Fruit fly (Drosophila melanogaster): ENCODE results near the gene CAH8.

The CAH8 gene

DNA sequence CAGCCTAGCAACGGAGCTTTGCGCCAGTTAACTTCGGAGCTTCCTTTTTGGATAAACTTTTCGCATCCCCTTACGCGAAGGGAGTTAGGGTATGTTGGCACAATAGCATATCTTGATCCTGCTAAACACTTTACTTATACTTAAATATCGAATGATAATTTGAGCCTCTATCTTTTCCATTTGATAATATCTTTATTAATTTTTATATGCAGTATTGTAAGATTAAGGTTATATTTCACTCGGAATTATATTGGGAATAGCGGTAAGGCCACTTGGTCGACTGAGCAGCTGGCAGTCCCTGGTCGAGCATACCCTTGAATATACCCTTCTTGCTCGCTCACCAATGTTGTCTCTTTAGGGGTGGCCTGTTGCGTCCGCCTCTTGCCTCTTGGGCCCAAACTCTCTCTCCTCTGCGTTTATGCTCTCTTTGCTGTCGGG, 20.7 kb downstream of the CAH8 start (continued):
- peak; percentile 81; the same call in 1 of the 2 replicates for TF ChIP-seq ranshi (GFP tag; IDR thresholded peaks at IDR 0.05)
- TF ChIP-seq CG12659 (GFP tag; optimal IDR thresholded peaks at IDR 0.05), result peak; percentile 59
- peak; percentile 4 for TF ChIP-seq yki (optimal IDR thresholded peaks at IDR 0.05)
- no peak for TF ChIP-seq CG7928 (GFP tag; optimal IDR thresholded peaks at IDR 0.05)
- TF ChIP-seq vvl (GFP tag; IDR thresholded peaks at IDR 0.05), result peak; percentile 72
- TF ChIP-seq CG10654 (GFP tag; optimal IDR thresholded peaks at IDR 0.05), result peak; percentile 42
- peak; percentile 59 for TF ChIP-seq CG4424 (GFP tag; optimal IDR thresholded peaks at IDR 0.05)
- peak; percentile 95 for TF ChIP-seq sens (GFP tag)
- peak; percentile 58 for TF ChIP-seq CG17385 (GFP tag; optimal IDR thresholded peaks at IDR 0.05)
- peak; percentile 29; the same call in 1 of the 2 replicates for TF ChIP-seq dimm (GFP tag; IDR thresholded peaks at IDR 0.05)
- TF ChIP-seq CG2202 (tag; optimal IDR thresholded peaks at IDR 0.05), result no peak
- peak; percentile 55 for TF ChIP-seq Fer3 (tag; optimal IDR thresholded peaks at IDR 0.05)
- TF ChIP-seq MESR4 (GFP tag; optimal IDR thresholded peaks at IDR 0.05), result no peak
- no peak for TF ChIP-seq CG34376 (GFP tag; optimal IDR thresholded peaks at IDR 0.05)
- no peak for TF ChIP-seq CG1233 (GFP tag; optimal IDR thresholded peaks at IDR 0.05)
- peak; percentile 87 for TF ChIP-seq Ets65A (GFP tag)
- TF ChIP-seq CG4730 (GFP tag; IDR thresholded peaks at IDR 0.05), result peak; percentile 63
- TF ChIP-seq ase (GFP tag; IDR thresholded peaks at IDR 0.05), result 0 out of 3 replicates have a peak, but pooled peaks have one; percentile 40
- TF ChIP-seq dmrt11E (tag; optimal IDR thresholded peaks at IDR 0.05), result peak; percentile 13
- no peak for TF ChIP-seq knrl (GFP tag; IDR thresholded peaks at IDR 0.05; ENCODE audit: partially characterized antibody)
- no peak for TF ChIP-seq chinmo (GFP tag; IDR thresholded peaks at IDR 0.05; ENCODE audit: partially characterized antibody)
- peak; percentile 32 for TF ChIP-seq chn (GFP tag; optimal IDR thresholded peaks at IDR 0.05)
- TF ChIP-seq C15 (GFP tag; IDR thresholded peaks at IDR 0.05), result 0 out of 3 replicates have a peak, but pooled peaks have one; percentile 49
- no peak for TF ChIP-seq CG16813 (GFP tag; IDR thresholded peaks at IDR 0.05; ENCODE audit: partially characterized antibody)
- TF ChIP-seq CG34422 (GFP tag; IDR thresholded peaks at IDR 0.05), result peak; percentile 68
- TF ChIP-seq CG5180 (GFP tag; optimal IDR thresholded peaks at IDR 0.05), result peak; percentile 25
- TF ChIP-seq zen2 (GFP tag; IDR thresholded peaks at IDR 0.05; ENCODE audit: partially characterized antibody), result no peak
- no peak for TF ChIP-seq sqz (GFP tag; optimal IDR thresholded peaks at IDR 0.05)
- no peak for TF ChIP-seq slp2 (GFP tag; optimal IDR thresholded peaks at IDR 0.05)
- TF ChIP-seq CG10321 (GFP tag; IDR thresholded peaks at IDR 0.05), result peak; percentile 7; the same call in 1 of the 2 replicates
- TF ChIP-seq CG14860 (GFP tag; IDR thresholded peaks at IDR 0.05; ENCODE audit: partially characterized antibody), result no peak
- TF ChIP-seq CG10959 (GFP tag; IDR thresholded peaks at IDR 0.05), result no peak
- peak; percentile 42; the same call in 2 of the 3 replicates for TF ChIP-seq B-H1 (GFP tag; IDR thresholded peaks at IDR 0.05)
- TF ChIP-seq NC2β (GFP tag; optimal IDR thresholded peaks at IDR 0.05), result no peak
- peak; percentile 49 for TF ChIP-seq odd (GFP tag; optimal IDR thresholded peaks at IDR 0.05)
- TF ChIP-seq toy (GFP tag; IDR thresholded peaks at IDR 0.05), result 0 out of 2 replicates have a peak, but pooled peaks have one; percentile 51
- TF ChIP-seq CG18476 (GFP tag; optimal IDR thresholded peaks at IDR 0.05), result peak; percentile 26
- TF ChIP-seq CG2116 (GFP tag; optimal IDR thresholded peaks at IDR 0.05), result peak; percentile 14
- peak; percentile 61 for TF ChIP-seq Sox102F (GFP tag; optimal IDR thresholded peaks at IDR 0.05)
- TF ChIP-seq Hr39 (optimal IDR thresholded peaks at IDR 0.05), result no peak
- TF ChIP-seq CG2712 (tag; optimal IDR thresholded peaks at IDR 0.05), result peak; percentile 64
- peak; percentile 66 for TF ChIP-seq lilli (GFP tag; optimal IDR thresholded peaks at IDR 0.05)
- peak; percentile 79 for TF ChIP-seq CG3847 (GFP tag; IDR thresholded peaks at IDR 0.05)
- TF ChIP-seq ftz-f1 (GFP tag; optimal IDR thresholded peaks at IDR 0.05), result no peak
- TF ChIP-seq Mes4 (GFP tag; optimal IDR thresholded peaks at IDR 0.05), result no peak
- no peak for TF ChIP-seq hb (GFP tag; IDR thresholded peaks at IDR 0.05; ENCODE audit: partially characterized antibody)
- no peak for TF ChIP-seq sr (GFP tag; IDR thresholded peaks at IDR 0.05)
- TF ChIP-seq usp (GFP tag; optimal IDR thresholded peaks at IDR 0.05), result no peak
- TF ChIP-seq jing (GFP tag; optimal IDR thresholded peaks at IDR 0.05), result peak; percentile 25
- TF ChIP-seq Rx (GFP tag; IDR thresholded peaks at IDR 0.05), result peak; percentile 47; the same call in 1 of the 2 replicates
- TF ChIP-seq CG11696 (GFP tag; IDR thresholded peaks at IDR 0.05), result no peak
- TF ChIP-seq CG6254 (GFP tag; optimal IDR thresholded peaks at IDR 0.05), result peak; percentile 27

Data from whole organism, embryonic.